Fruit fly (Drosophila melanogaster): ENCODE measurements around the gene GluRIIE.

DNA sequence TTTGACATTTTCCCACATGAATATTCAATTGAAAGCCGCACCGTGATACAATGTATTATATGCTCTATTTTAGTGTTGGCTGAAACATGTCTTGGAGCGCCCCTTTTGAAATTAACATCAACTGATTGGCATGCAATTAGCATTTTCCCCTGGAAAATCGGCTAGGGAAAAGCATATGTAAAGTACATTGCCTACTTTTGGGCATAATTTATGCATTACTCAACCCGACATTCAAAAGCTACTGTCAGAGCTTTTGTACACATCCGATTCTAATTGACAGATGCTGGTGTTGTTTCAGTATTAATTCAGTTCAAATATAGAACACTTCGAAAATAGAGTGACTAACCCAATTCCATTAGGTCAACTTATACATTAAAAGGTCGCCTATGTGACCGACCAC is 27.3 kb upstream of the GluRIIE start:
- TF ChIP-seq Crg-1 (GFP tag; optimal IDR thresholded peaks at IDR 0.05) (no peak), pad (GFP tag; optimal IDR thresholded peaks at IDR 0.05) (no peak), bab1 (GFP tag; optimal IDR thresholded peaks at IDR 0.05) (no peak)
